Fruit fly (Drosophila melanogaster): Measurements from ENCODE around the gene CG12170.
A peak's percentile ranks its signal among the peaks of the same experiment; 100 is the strongest.

CG12170 gene

dm6 chr3R:5624115-5624878, 12.7 kb upstream of the CG12170 start, which contains the start of the genes Dph4, Spec2 and RpL13A (continued):
- TF ChIP-seq Lhr (GFP tag; optimal IDR thresholded peaks at IDR 0.05) (peak; percentile 97), chif (GFP tag; optimal IDR thresholded peaks at IDR 0.05) (peak; percentile 77 to 94), Pdp1 (GFP tag; optimal IDR thresholded peaks at IDR 0.05) (peak; percentile 81 to 91), ttk (GFP tag; IDR thresholded peaks at IDR 0.05) (no peak), Nf-YC (tag; optimal IDR thresholded peaks at IDR 0.05) (peak; percentile 83), ftz-f1 (GFP tag; optimal IDR thresholded peaks at IDR 0.05) (peak; percentile 74), CG12391 (tag; optimal IDR thresholded peaks at IDR 0.05) (peak; percentile 91), H2.0 (GFP tag; IDR thresholded peaks at IDR 0.05) (no peak), CG2199 (GFP tag; IDR thresholded peaks at IDR 0.05) (no peak), Dek (tag; optimal IDR thresholded peaks at IDR 0.05) (peak; percentile 81), Vsx1 (GFP tag; optimal IDR thresholded peaks at IDR 0.05) (peak; percentile 92), row (GFP tag; IDR thresholded peaks at IDR 0.05) (no peak), CG15011 (GFP tag; optimal IDR thresholded peaks at IDR 0.05) (peak; percentile 91), CG9817 (tag; optimal IDR thresholded peaks at IDR 0.05) (peak; percentile 90), Drgx (GFP tag; IDR thresholded peaks at IDR 0.05) (no peak), CG17359 (tag; optimal IDR thresholded peaks at IDR 0.05) (peak; percentile 88), eve (GFP tag; optimal IDR thresholded peaks at IDR 0.05) (no peak), CG6175 (GFP tag; IDR thresholded peaks at IDR 0.05) (no peak), HmgZ (tag; optimal IDR thresholded peaks at IDR 0.05) (peak; percentile 94), Usf (GFP tag; optimal IDR thresholded peaks at IDR 0.05) (peak; percentile 90), CG9437 (GFP tag; optimal IDR thresholded peaks at IDR 0.05) (peak; percentile 82), Dad (GFP tag; optimal IDR thresholded peaks at IDR 0.05) (peak; percentile 94), Doc3 (GFP tag; IDR thresholded peaks at IDR 0.05; ENCODE audit: partially characterized antibody) (no peak), CG4328 (GFP tag; optimal IDR thresholded peaks at IDR 0.05) (peak; percentile 97), Optix (GFP tag; IDR thresholded peaks at IDR 0.05) (no peak), CG31365 (tag; optimal IDR thresholded peaks at IDR 0.05) (peak; percentile 87), CG8924 (tag; optimal IDR thresholded peaks at IDR 0.05) (peak; percentile 87), Sox102F (GFP tag; optimal IDR thresholded peaks at IDR 0.05) (no peak), CG1832 (GFP tag; optimal IDR thresholded peaks at IDR 0.05) (no peak), maf-S (GFP tag; optimal IDR thresholded peaks at IDR 0.05) (peak; percentile 88), CG5245 (GFP tag; optimal IDR thresholded peaks at IDR 0.05) (peak; percentile 86), NfI (GFP tag; optimal IDR thresholded peaks at IDR 0.05) (peak; percentile 97), Mes4 (GFP tag; optimal IDR thresholded peaks at IDR 0.05) (peak; percentile 98), CG7745 (tag; optimal IDR thresholded peaks at IDR 0.05) (no peak), unc-4 (GFP tag; IDR thresholded peaks at IDR 0.05; ENCODE audit: partially characterized antibody) (no peak), luna (GFP tag; optimal IDR thresholded peaks at IDR 0.05) (peak; percentile 93), Hey (tag; optimal IDR thresholded peaks at IDR 0.05) (peak; percentile 93), CG7987 (GFP tag; optimal IDR thresholded peaks at IDR 0.05) (peak; percentile 99), CG3065 (GFP tag; optimal IDR thresholded peaks at IDR 0.05) (peak; percentile 72), zf30C (GFP tag; optimal IDR thresholded peaks at IDR 0.05) (peak; percentile 59), chm (GFP tag; IDR thresholded peaks at IDR 0.05) (no peak), gsb (GFP tag; IDR thresholded peaks at IDR 0.05) (no peak), CrebB (tag; optimal IDR thresholded peaks at IDR 0.05) (peak; percentile 95), mirr (GFP tag; optimal IDR thresholded peaks at IDR 0.05) (peak; percentile 98), CG17568 (GFP tag; optimal IDR thresholded peaks at IDR 0.05) (peak; percentile 88), CG4282 (GFP tag; optimal IDR thresholded peaks at IDR 0.05) (peak; percentile 86), cg (GFP tag; optimal IDR thresholded peaks at IDR 0.05) (no peak), insv (GFP tag; optimal IDR thresholded peaks at IDR 0.05) (peak in 1 of 2 experiments; percentile 85), Blimp-1 (GFP tag; optimal IDR thresholded peaks at IDR 0.05) (peak; percentile 65)
